Worm (Caenorhabditis elegans): ENCODE measurements around the gene C16D2.1.

- TF ChIP-seq lin-13 (GFP tag; optimal IDR thresholded peaks at IDR 0.05): no peak
- no peak for TF ChIP-seq snpc-4 (tag; optimal IDR thresholded peaks at IDR 0.05)
- no peak for TF ChIP-seq F16B12.6 (tag; optimal IDR thresholded peaks at IDR 0.05)
- no peak for TF ChIP-seq nhr-12 (tag; optimal IDR thresholded peaks at IDR 0.05)
- no peak for TF ChIP-seq ces-1 (GFP tag; optimal IDR thresholded peaks at IDR 0.05)
- no peak for TF ChIP-seq skn-1 (tag; optimal IDR thresholded peaks at IDR 0.05)
- TF ChIP-seq dpl-1 (GFP tag; optimal IDR thresholded peaks at IDR 0.05): no peak
- no peak for TF ChIP-seq unc-62 (GFP tag; optimal IDR thresholded peaks at IDR 0.05)
- no peak for TF ChIP-seq nhr-11 (tag; optimal IDR thresholded peaks at IDR 0.05)
- no peak for TF ChIP-seq elt-2 (tag; optimal IDR thresholded peaks at IDR 0.05)
- TF ChIP-seq nhr-28 (tag; optimal IDR thresholded peaks at IDR 0.05): no peak
- no peak for TF ChIP-seq mdl-1 (tag; optimal IDR thresholded peaks at IDR 0.05)
Measured at ce11 chrII:9172849-9173248, 41.4 kb downstream of the C16D2.1 start, which contains the start of gene T23G7.2.

All from whole organism, L1 larva.